Fruit fly (Drosophila melanogaster) Kc167 (cell line): ENCODE measurements around the gene Cyp9f3.

Experiments used
- Myc ChIP-seq: fragments of >200 bp; optimal IDR thresholded peaks from 2 replicates; lab custom pipeline; 2017; ENCODE audit warnings: missing external identifiers
- Sin3A ChIP-seq: fragments of >200 bp; optimal IDR thresholded peaks from 2 replicates; lab custom pipeline; 2018; ENCODE audit warnings: missing external identifiers
- h ChIP-seq: fragments of >200 bp; optimal IDR thresholded peaks from 3 replicates; lab custom pipeline; 2018; ENCODE audit warnings: missing external identifiers
- insv ChIP-seq: fragments of >200 bp; optimal IDR thresholded peaks from 3 replicates; lab custom pipeline; 2018; ENCODE audit warnings: missing external identifiers
- psq ChIP-seq: fragments of >200 bp; optimal IDR thresholded peaks from 2 replicates; lab custom pipeline; 2017; ENCODE audit warnings: missing external identifiers
- ttk ChIP-seq: sonication (Bioruptor generic); optimal IDR thresholded peaks from 2 replicates; lab custom pipeline; 2017; ENCODE audit warnings: missing external identifiers

Cyp9f3 gene

DNA sequence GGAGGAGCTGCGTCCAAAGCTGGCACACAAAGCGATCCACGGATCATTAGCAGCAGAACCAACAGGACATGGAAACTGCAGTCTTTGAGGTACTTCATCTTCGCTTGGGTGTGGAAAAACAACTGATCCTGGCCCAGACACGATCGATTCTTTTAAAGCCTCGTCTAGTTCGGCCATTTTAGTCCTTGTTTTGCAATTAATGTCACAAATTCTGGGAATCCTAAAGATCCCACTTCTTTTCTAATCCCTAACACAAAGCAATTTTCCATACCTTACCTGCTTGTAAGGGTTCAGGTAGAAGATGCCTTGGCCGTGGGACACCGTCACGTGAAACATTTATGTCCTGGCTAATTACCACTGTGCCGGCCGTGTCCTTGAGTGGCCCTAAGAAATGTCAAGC, 16.2 kb downstream of the Cyp9f3 start, which contains the start of gene CG10035:
Gene CG10035 (minus strand): TSS at position 129 of the 400 bp plus-strand sequence.
- TF ChIP-seq h (lab: Kevin White, UChicago), result no peak
- no peak for TF ChIP-seq Myc
- no peak for TF ChIP-seq psq (lab: Kevin White, UChicago)
- TF ChIP-seq Sin3A, result no peak
- TF ChIP-seq ttk (lab: Kevin White, UChicago), result no peak
- TF ChIP-seq insv (lab: Kevin White, UChicago), result no peak

DNA sequence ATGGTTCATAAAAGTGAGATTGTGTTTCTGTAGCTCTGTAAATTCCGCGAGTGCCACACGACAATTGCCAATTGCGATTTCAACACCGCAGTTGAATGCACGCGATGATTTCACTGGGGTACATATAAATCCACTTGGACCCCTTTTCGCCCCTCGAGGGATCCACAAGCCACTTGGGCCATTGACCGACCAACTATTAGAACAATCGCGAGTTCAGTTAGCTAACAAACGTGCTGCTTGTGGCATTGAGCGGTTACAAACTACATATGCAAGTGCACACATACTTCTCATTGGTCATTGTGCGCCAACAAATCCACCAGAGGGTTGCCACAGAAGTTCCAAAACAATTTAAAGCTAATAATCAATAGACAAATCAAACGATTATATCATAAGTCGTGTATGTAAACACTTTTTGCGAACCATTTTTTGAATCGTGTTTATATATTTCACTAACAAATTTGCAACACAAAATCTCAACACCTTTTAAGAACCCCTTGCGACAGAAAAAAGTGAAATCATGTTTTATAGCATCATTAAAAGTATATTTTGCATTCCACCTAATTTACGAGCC, 17.5 kb downstream of the Cyp9f3 start:
- TF ChIP-seq h (lab: Kevin White, UChicago) (no peak), ttk (lab: Kevin White, UChicago) (no peak), insv (lab: Kevin White, UChicago) (no peak), psq (lab: Kevin White, UChicago) (no peak), Myc (no peak), Sin3A (no peak)

DNA sequence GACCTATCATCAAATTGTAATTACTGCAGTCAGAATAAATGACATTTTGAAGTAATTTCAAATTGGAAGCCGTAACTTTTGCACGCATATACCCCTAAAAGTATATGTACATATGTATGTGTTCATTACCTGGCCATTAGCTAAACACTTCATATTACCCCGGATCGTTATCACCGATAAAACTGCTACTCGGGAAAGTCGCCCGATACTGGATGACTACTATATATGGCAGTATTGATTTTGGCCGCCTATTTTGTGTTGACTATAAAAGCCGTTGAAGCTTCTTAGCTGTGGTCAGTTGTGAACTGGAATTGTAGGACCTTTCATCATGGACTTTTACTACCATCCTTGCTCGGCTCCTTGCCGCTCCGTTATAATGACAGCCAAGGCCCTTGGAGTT, 19.0 kb downstream of the Cyp9f3 start, which contains the start of gene GstD8:
Gene GstD8 (plus strand): TSS at position 301 of the 400 bp plus-strand sequence.
- TF ChIP-seq psq (lab: Kevin White, UChicago) (no peak), h (lab: Kevin White, UChicago) (no peak), Sin3A (no peak), ttk (lab: Kevin White, UChicago) (no peak), Myc (no peak), insv (lab: Kevin White, UChicago) (no peak)

DNA sequence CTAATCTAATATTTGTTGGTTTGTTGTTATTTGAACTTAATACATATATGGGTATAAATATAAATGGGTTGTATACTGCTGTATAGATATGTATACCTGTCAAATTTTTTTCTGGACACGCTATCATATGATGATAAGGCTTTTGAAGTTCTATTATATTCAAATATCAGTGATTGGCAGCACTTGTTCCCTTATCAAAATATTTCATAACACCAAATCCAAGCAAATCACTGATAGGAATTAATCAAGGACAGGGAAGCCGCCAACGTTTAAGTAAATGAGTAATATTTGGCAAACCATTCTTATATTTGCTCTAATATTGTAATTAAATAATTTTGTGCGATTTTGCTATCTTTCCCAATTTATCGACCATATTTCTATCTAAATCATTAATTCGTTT, 19.5 kb downstream of the Cyp9f3 start:
- TF ChIP-seq ttk (lab: Kevin White, UChicago), result no peak
- no peak for TF ChIP-seq psq (lab: Kevin White, UChicago)
- no peak for TF ChIP-seq h (lab: Kevin White, UChicago)
- no peak for TF ChIP-seq Sin3A
- TF ChIP-seq insv (lab: Kevin White, UChicago), result no peak
- TF ChIP-seq Myc, result no peak

DNA sequence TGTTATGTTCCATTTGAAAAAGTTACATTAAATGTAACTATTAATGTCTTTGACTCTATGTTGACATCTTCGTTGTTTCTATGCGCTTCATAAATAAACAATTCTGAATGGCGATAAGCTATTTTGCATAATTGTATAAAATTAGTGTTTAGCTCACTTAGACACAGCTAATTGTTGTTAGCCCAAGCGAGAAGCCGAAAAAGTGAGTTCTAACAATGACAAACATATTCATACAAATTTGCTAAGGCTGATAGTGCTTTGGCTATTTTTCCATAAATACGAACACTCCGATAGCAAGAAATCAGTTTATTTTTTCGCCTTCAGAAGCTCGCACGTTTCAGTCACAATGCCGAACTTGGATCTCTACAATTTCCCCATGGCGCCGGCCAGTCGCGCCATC, 20.5 kb downstream of the Cyp9f3 start, which contains the start of gene GstD7:
Gene GstD7 (plus strand): TSS at position 301 of the 400 bp plus-strand sequence.
- no peak for TF ChIP-seq insv (lab: Kevin White, UChicago)
- TF ChIP-seq Sin3A, result no peak
- TF ChIP-seq h (lab: Kevin White, UChicago), result no peak
- TF ChIP-seq psq (lab: Kevin White, UChicago), result no peak
- no peak for TF ChIP-seq ttk (lab: Kevin White, UChicago)
- no peak for TF ChIP-seq Myc

DNA sequence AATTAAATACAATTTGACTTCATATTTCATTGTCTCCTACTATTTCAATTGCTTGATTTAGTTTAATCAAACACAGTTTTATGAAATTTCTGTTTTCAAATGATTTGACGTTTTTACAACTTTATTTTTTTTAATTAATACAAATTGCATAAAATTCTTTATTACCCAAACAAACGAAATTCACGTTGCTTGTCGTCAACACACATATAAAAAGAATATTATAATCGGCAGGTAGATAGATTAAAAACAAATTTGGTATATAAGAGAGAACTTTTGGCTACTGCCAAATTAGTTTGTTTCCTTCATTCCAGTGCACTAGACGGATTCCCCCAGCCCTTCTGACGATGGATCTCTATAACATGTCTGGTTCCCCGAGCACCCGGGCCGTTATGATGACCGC, 21.9 kb downstream of the Cyp9f3 start, which contains the start of gene GstD6:
Gene GstD6 (plus strand): TSS at position 301 of the 400 bp plus-strand sequence.
- TF ChIP-seq h (lab: Kevin White, UChicago) (no peak), ttk (lab: Kevin White, UChicago) (no peak), psq (lab: Kevin White, UChicago) (no peak), insv (lab: Kevin White, UChicago) (no peak), Myc (no peak), Sin3A (no peak)

DNA sequence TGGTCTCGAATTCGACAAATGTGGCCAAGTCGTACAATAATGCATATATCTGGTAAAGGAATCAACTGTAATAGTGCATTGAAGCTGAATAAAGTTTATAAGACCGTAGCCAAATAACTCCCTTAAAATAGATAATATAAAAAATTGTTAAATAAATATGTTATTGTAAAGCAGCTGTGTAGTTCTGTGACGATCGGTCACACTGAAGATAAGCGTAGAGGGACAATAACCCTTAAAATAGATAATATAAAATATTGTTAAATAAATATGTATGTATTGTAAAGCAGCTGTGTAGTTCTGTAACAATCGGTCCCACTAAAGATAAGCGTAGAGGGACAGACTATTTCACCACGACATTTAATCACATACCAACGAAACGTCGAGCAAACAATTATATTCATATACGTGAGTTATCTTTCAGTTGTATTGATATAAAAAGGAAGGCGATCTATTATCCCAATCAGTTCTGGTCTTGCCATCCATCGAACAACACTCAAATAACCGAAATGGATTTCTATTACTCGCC, 23.4 kb downstream of the Cyp9f3 start, which contains the start of gene GstD5:
Gene GstD5 (plus strand): TSS at position 476 of the 526 bp plus-strand sequence.
- TF ChIP-seq psq (lab: Kevin White, UChicago) (no peak), insv (lab: Kevin White, UChicago) (no peak), ttk (lab: Kevin White, UChicago) (no peak), h (lab: Kevin White, UChicago) (no peak), Myc (no peak), Sin3A (no peak)

DNA sequence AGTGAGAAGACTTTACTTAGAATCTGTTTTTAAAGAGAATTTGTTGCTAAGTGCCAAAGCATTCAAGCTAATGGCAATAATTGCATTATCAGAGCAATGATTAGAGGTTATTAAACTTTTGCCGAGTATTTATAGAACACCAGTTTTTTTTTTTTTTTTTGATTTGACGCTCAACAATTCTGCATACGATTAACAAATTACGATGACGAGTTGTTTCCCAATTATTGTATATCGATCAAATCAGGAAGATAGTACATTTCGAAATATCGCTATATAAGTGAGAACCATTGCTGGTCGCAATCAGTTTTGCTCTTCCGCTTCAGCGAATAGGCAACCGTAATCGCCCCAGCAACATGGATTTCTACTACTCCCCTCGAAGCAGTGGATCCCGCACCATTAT, 24.9 kb downstream of the Cyp9f3 start, which contains the start of gene GstD4:
Gene GstD4 (plus strand): TSS at position 301 of the 400 bp plus-strand sequence.
- TF ChIP-seq psq (lab: Kevin White, UChicago) (no peak), Sin3A (no peak), h (lab: Kevin White, UChicago) (no peak), insv (lab: Kevin White, UChicago) (no peak)

DNA sequence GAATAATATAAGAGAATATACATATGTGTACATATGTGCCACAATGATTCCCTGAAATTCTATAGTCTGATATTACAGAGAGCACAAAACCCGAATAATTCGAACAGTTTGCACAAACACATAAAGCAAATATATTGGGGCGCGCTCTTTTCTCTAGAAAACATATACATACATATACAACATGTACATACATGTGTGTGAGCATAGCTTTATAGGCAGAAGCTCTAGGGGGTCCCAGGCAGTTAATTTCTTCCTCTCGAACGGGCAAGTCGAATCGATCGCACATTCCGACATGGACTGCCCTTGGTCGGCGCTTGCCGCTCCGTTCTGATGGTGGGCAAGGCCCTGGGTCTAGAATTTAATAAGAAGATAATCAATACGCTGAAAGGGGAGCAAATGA, 25.9 kb downstream of the Cyp9f3 start, which contains the start of gene GstD3:
Gene GstD3 (plus strand): TSS at position 269 of the 400 bp plus-strand sequence.
- no peak for TF ChIP-seq insv (lab: Kevin White, UChicago)
- TF ChIP-seq h (lab: Kevin White, UChicago), result no peak
- TF ChIP-seq Sin3A, result no peak

DNA sequence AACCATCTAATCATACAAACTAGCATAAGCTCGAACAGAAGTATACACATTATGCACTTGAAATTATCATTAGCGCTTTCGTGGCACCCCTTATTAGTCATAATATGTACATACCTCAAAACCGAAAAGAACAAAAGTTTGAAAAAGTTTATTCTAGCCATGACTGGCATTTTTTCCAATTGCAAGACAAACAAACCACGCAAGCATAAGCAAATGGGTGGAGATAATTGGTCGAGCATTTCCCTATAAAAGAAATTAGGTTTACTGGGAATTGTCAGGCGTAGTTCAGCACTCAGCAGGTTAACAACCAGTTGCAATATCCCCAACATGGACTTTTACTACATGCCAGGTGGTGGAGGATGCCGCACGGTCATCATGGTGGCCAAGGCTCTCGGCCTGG, 27.1 kb downstream of the Cyp9f3 start, which contains the start of gene GstD2:
Gene GstD2 (plus strand): TSS at position 301 of the 400 bp plus-strand sequence.
- TF ChIP-seq Sin3A (no peak), Myc (no peak), insv (lab: Kevin White, UChicago) (no peak), h (lab: Kevin White, UChicago) (no peak), ttk (lab: Kevin White, UChicago) (no peak), psq (lab: Kevin White, UChicago) (no peak)

DNA sequence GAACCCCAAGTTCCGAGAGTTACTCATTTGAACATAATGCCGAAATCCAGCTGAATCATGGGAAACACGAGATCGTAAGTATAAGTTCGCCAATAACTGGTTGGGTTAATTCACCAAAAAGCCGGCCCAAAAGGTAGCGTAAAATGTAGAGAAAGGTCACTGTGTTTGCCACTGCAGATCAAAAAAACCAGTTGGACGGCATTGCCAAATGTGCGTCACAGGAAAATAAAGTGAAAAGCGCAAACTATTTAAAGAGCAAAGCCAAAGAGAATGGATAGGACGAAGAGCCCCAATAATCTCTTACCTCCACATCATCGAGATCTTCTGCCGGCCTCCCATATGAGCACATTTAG, 28.1 kb downstream of the Cyp9f3 start:
- no peak for TF ChIP-seq insv (lab: Kevin White, UChicago)
- TF ChIP-seq psq (lab: Kevin White, UChicago), result no peak
- no peak for TF ChIP-seq Sin3A
- no peak for TF ChIP-seq Myc
- TF ChIP-seq ttk (lab: Kevin White, UChicago), result no peak

DNA sequence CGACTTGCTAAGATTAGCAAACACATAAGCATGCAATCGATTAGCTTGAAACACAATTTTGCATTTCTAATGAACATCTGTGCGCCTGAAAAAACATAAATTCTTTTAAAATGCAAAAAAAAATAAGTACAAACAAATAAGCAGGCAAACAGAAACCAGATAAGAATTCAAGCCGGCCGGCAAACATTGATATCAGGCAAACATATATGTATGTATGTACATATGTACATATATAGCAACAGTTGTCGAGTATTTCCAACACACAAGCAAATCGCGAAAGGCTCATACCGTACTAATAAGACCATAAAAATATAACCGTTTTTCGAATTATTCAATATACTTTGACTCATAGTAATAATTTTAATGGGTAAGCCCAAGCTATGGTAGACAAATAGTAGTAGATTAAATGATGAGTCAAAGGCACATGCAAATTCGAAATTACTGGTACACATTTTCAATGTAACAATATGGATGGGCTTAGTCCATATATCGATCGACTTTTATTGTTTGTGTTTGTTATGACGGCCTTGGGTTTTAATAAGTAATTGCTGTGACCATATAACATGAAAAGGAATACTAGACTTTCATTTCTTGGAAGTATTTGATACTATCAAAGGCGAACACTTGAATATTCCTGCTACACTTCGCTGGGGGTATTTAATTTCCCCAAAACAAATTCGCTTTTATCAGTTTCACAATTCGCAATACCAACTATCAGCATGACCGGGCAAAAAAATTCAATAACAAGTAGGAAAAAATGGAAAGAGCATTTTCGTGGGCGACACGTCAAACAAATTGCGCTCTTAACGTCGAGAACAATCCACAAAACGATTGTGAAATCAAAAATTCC, 28.7 kb downstream of the Cyp9f3 start:
- no peak for TF ChIP-seq insv (lab: Kevin White, UChicago)
- TF ChIP-seq Myc, result no peak
- no peak for TF ChIP-seq psq (lab: Kevin White, UChicago)
- no peak for TF ChIP-seq h (lab: Kevin White, UChicago)
- TF ChIP-seq ttk (lab: Kevin White, UChicago), result no peak
- no peak for TF ChIP-seq Sin3A
